Fruit fly (Drosophila melanogaster) Kc167 (cell line): Measurements from ENCODE around the gene CG34008.

Source experiments
- Sin3A ChIP-seq: fragments of >200 bp; optimal IDR thresholded peaks from 2 replicates; lab custom pipeline; 2018; ENCODE audit warnings: missing external identifiers
- h ChIP-seq: fragments of >200 bp; optimal IDR thresholded peaks from 3 replicates; lab custom pipeline; 2018; ENCODE audit warnings: missing external identifiers
- insv ChIP-seq: fragments of >200 bp; optimal IDR thresholded peaks from 3 replicates; lab custom pipeline; 2018; ENCODE audit warnings: missing external identifiers
- psq ChIP-seq: fragments of >200 bp; optimal IDR thresholded peaks from 2 replicates; lab custom pipeline; 2017; ENCODE audit warnings: missing external identifiers

dm6 chr3R:20595145-20595812 is 14.0 kb upstream of the CG34008 start:
- TF ChIP-seq insv (no peak), psq (lab: Kevin White, UChicago) (no peak), Sin3A (lab: Kevin White, UChicago) (no peak), h (lab: Kevin White, UChicago) (no peak)
